Worm (Caenorhabditis elegans): ENCODE data around the gene F46B3.1.

- TF ChIP-seq ztf-4 (tag; optimal IDR thresholded peaks at IDR 0.05) (no peak), unc-30 (tag; optimal IDR thresholded peaks at IDR 0.05) (no peak), unc-130 (tag; optimal IDR thresholded peaks at IDR 0.05) (no peak), egl-27 (tag; optimal IDR thresholded peaks at IDR 0.05) (no peak)
Measured at ce11 chrV:20551096-20551495, 45.9 kb downstream of the F46B3.1 start, which contains the start of gene Y38H6C.20.

All from whole organism, L1 larva.